Fruit fly (Drosophila melanogaster) S2 (cell line): ENCODE data around the gene Mtr3.
A peak's percentile ranks its signal among the peaks of the same experiment; 100 is the strongest.

ENCODE experiments used
- CG8478 ChIP-seq: fragments of >200 bp; optimal IDR thresholded peaks from 2 replicates; lab custom pipeline; 2018
- CTCF ChIP-seq, 2 experiments: fragments of >200 bp; optimal IDR thresholded peaks; 2 replicates each; lab custom pipeline; 2018

Gene Mtr3

dm6 chr3L:19928435-19929011, 15.0 kb upstream of the Mtr3 start, which contains the start of the genes CG8004 and RhoGDI:
Gene CG8004 (minus strand): TSS chr3L:19928508.
Gene RhoGDI (plus strand): TSS chr3L:19928743.
- TF ChIP-seq CG8478 (lab: Kevin White, UChicago) (no peak), CTCF (optimal IDR thresholded peaks at IDR 0.05; lab: Kevin White, UChicago) (no peak)

dm6 chr3L:19924771-19925304, 11.3 kb upstream of the Mtr3 start, which contains the start of gene Grasp65:
Gene Grasp65 (plus strand): TSS chr3L:19924943.
- no peak for TF ChIP-seq CTCF (optimal IDR thresholded peaks at IDR 0.05; lab: Kevin White, UChicago)
- TF ChIP-seq CG8478 (lab: Kevin White, UChicago) = no peak

dm6 chr3L:19922833-19923745, 9.6 kb upstream of the Mtr3 start, which contains the start of gene Pfdn6:
Gene Pfdn6 (plus strand): TSS chr3L:19923671.
- TF ChIP-seq CG8478 (lab: Kevin White, UChicago) (no peak), CTCF (optimal IDR thresholded peaks at IDR 0.05; lab: Kevin White, UChicago) (no peak)

- TF ChIP-seq CTCF (optimal IDR thresholded peaks at IDR 0.05; lab: Kevin White, UChicago) (no peak), CG8478 (lab: Kevin White, UChicago) (no peak)
Measured at dm6 chr3L:19919981-19920380, 6.5 kb upstream of the Mtr3 start.

- no peak for TF ChIP-seq CG8478 (lab: Kevin White, UChicago)
- peak in 1 of 2 experiments; percentile 20 for TF ChIP-seq CTCF (optimal IDR thresholded peaks at IDR 0.05; lab: Kevin White, UChicago)
Measured at dm6 chr3L:19914833-19915232, 1.3 kb upstream of the Mtr3 start, which contains the start of gene Rpn1. Gene Rpn1 (plus strand): TSS chr3L:19915051.

- TF ChIP-seq CG8478 (lab: Kevin White, UChicago) (no peak), CTCF (optimal IDR thresholded peaks at IDR 0.05; lab: Kevin White, UChicago) (peak; percentile 47 to 52)
Measured at dm6 chr3L:19910054-19910414, 3.5 kb downstream of the Mtr3 start, which contains the start of the genes Mi-2 and Prp3. Gene Mi-2 (minus strand): TSS chr3L:19910215. Gene Prp3 (plus strand): TSS chr3L:19910300.

- TF ChIP-seq CG8478 (lab: Kevin White, UChicago) = no peak
- TF ChIP-seq CTCF (optimal IDR thresholded peaks at IDR 0.05; lab: Kevin White, UChicago) = no peak
Measured at dm6 chr3L:19909234-19910053, 4.1 kb downstream of the Mtr3 start.

- TF ChIP-seq CG8478 (lab: Kevin White, UChicago) (no peak), CTCF (optimal IDR thresholded peaks at IDR 0.05; lab: Kevin White, UChicago) (no peak)
Measured at dm6 chr3L:19908201-19909127, 5.1 kb downstream of the Mtr3 start.

dm6 chr3L:19907706-19908070, 5.8 kb downstream of the Mtr3 start:
- no peak for TF ChIP-seq CG8478 (lab: Kevin White, UChicago)
- TF ChIP-seq CTCF (optimal IDR thresholded peaks at IDR 0.05; lab: Kevin White, UChicago) = no peak

- TF ChIP-seq CG8478 (lab: Kevin White, UChicago) (no peak), CTCF (optimal IDR thresholded peaks at IDR 0.05; lab: Kevin White, UChicago) (no peak)
Measured at dm6 chr3L:19906780-19907705, 6.5 kb downstream of the Mtr3 start.

dm6 chr3L:19906148-19906752, 7.3 kb downstream of the Mtr3 start:
- TF ChIP-seq CG8478 (lab: Kevin White, UChicago) = no peak
- no peak for TF ChIP-seq CTCF (optimal IDR thresholded peaks at IDR 0.05; lab: Kevin White, UChicago)

- no peak for TF ChIP-seq CG8478 (lab: Kevin White, UChicago)
- TF ChIP-seq CTCF (optimal IDR thresholded peaks at IDR 0.05; lab: Kevin White, UChicago) = no peak
Measured at dm6 chr3L:19905427-19905826, 8.1 kb downstream of the Mtr3 start.
